Worm (Caenorhabditis elegans) whole organism, L2 larva: ENCODE results near the gene math-28.

Experiments used
- R02D3.7 ChIP-seq: fragments of 150-350 bp; optimal IDR thresholded peaks from 2 replicates; lab custom pipeline; 2014; ENCODE audit warnings: missing biosample characterization, missing genetic modification characterization
- nhr-237 ChIP-seq: fragments of 150-350 bp; optimal IDR thresholded peaks from 2 replicates; lab custom pipeline; 2014; ENCODE audit warnings: missing biosample characterization, missing genetic modification characterization
- unc-62 ChIP-seq: fragments of 150-350 bp; optimal IDR thresholded peaks from 2 replicates; lab custom pipeline; 2014; ENCODE audit warnings: missing biosample characterization, missing genetic modification reagents, missing genetic modification characterization

- TF ChIP-seq unc-62 (GFP tag; lab: Kevin White, UChicago) (no peak), R02D3.7 (tag; lab: Kevin White, UChicago) (no peak), nhr-237 (no peak)
Observed at ce11 chrII:1728253-1728652, 34.9 kb upstream of the math-28 start, which contains the start of gene btb-9.
